Fruit fly (Drosophila melanogaster) whole organism, embryonic: ENCODE measurements around the gene Ythdc1.

Source experiments
- B-H1 ChIP-seq: fragments of 200-800 bp; sonication (Bioruptor generic); IDR thresholded peaks from 3 replicates; pipeline ENCODE4 v1.3.6; 2022; ENCODE audit warnings: missing biosample characterization, missing genetic modification characterization
- CG10147 ChIP-seq: fragments of 200-800 bp; sonication (Bioruptor generic); optimal IDR thresholded peaks from 2 replicates; lab custom pipeline; 2019; ENCODE audit warnings: missing biosample characterization, mild to moderate bottlenecking, missing genetic modification characterization, moderate library complexity
- CG10565 ChIP-seq: fragments of 200-800 bp; sonication (Bioruptor generic); optimal IDR thresholded peaks from 3 replicates; lab custom pipeline; 2016; ENCODE audit warnings: missing biosample characterization, mild to moderate bottlenecking, missing genetic modification characterization
- CG10654 ChIP-seq: fragments of 200-800 bp; sonication (Bioruptor generic); optimal IDR thresholded peaks from 2 replicates; lab custom pipeline; 2016; ENCODE audit warnings: missing biosample characterization, missing genetic modification characterization
- CG11247 ChIP-seq: fragments of 200-800 bp; sonication (Bioruptor generic); IDR thresholded peaks from 2 replicates; pipeline ENCODE4 v1.3.6; 2022; ENCODE audit warnings: missing biosample characterization, missing genetic modification characterization
- CG12071 ChIP-seq: fragments of 200-800 bp; sonication (Bioruptor generic); optimal IDR thresholded peaks from 3 replicates; lab custom pipeline; 2018; ENCODE audit warnings: missing biosample characterization, mild to moderate bottlenecking, missing genetic modification characterization
- CG12942 ChIP-seq: fragments of 200-800 bp; sonication (Bioruptor generic); optimal IDR thresholded peaks from 3 replicates; lab custom pipeline; 2016; ENCODE audit warnings: missing biosample characterization, missing genetic modification characterization
- CG13624 ChIP-seq: fragments of 200-800 bp; sonication (Bioruptor generic); optimal IDR thresholded peaks from 2 replicates; lab custom pipeline; 2016; ENCODE audit warnings: missing biosample characterization, missing genetic modification characterization
- CG15011 ChIP-seq: fragments of 200-800 bp; sonication (Bioruptor generic); optimal IDR thresholded peaks from 3 replicates; lab custom pipeline; 2018; ENCODE audit warnings: missing biosample characterization, mild to moderate bottlenecking, missing genetic modification characterization
- CG17328 ChIP-seq: fragments of 200-800 bp; sonication (Bioruptor generic); IDR thresholded peaks from 2 replicates; pipeline ENCODE4 v1.3.6; 2022; ENCODE audit warnings: missing biosample characterization, missing genetic modification characterization
- CG17568 ChIP-seq: fragments of 200-800 bp; sonication (Bioruptor generic); optimal IDR thresholded peaks from 2 replicates; lab custom pipeline; 2018; ENCODE audit warnings: missing biosample characterization, mild to moderate bottlenecking, missing genetic modification characterization, moderate library complexity
- CG18599 ChIP-seq: fragments of 200-800 bp; sonication (Bioruptor generic); optimal IDR thresholded peaks from 3 replicates; lab custom pipeline; 2017; ENCODE audit warnings: missing biosample characterization, missing genetic modification characterization, mild to moderate bottlenecking, moderate library complexity, missing genetic modification reagents
- CG18619 ChIP-seq: fragments of 200-800 bp; sonication (Bioruptor generic); optimal IDR thresholded peaks from 3 replicates; lab custom pipeline; 2017; ENCODE audit warnings: missing biosample characterization, mild to moderate bottlenecking, missing genetic modification characterization
- CG2116 ChIP-seq: fragments of 200-800 bp; sonication (Bioruptor generic); optimal IDR thresholded peaks from 3 replicates; lab custom pipeline; 2018; ENCODE audit warnings: missing biosample characterization, mild to moderate bottlenecking, missing genetic modification characterization
- CG32767 ChIP-seq: fragments of 200-800 bp; sonication (Bioruptor generic); IDR thresholded peaks from 2 replicates; pipeline ENCODE4 v1.3.6; 2022; ENCODE audit warnings: missing biosample characterization, missing genetic modification characterization
- CG34422 ChIP-seq: fragments of 200-800 bp; sonication (Bioruptor generic); IDR thresholded peaks from 3 replicates; pipeline ENCODE4 v1.3.6; 2022; ENCODE audit warnings: missing biosample characterization, missing genetic modification characterization
- CG4360 ChIP-seq: fragments of 200-800 bp; sonication (Bioruptor generic); IDR thresholded peaks from 2 replicates; pipeline ENCODE4 v1.3.6; 2022; ENCODE audit warnings: missing biosample characterization, missing genetic modification characterization
- CG4730 ChIP-seq: fragments of 200-800 bp; sonication (Bioruptor generic); IDR thresholded peaks from 2 replicates; pipeline ENCODE4 v1.3.6; 2022; ENCODE audit warnings: missing biosample characterization, missing genetic modification characterization
- CG6254 ChIP-seq: fragments of 200-800 bp; sonication (Bioruptor generic); optimal IDR thresholded peaks from 3 replicates; lab custom pipeline; 2017; ENCODE audit warnings: mild to moderate bottlenecking, missing biosample characterization, missing genetic modification reagents, missing genetic modification characterization
- CG7556 ChIP-seq: fragments of 200-800 bp; sonication (Bioruptor generic); optimal IDR thresholded peaks from 2 replicates; lab custom pipeline; 2017; ENCODE audit warnings: missing biosample characterization, mild to moderate bottlenecking, missing genetic modification characterization
- CG9609 ChIP-seq: fragments of 200-800 bp; sonication (Bioruptor generic); optimal IDR thresholded peaks from 3 replicates; lab custom pipeline; 2016; ENCODE audit warnings: missing biosample characterization, missing genetic modification characterization
- CG9932 ChIP-seq: fragments of 200-800 bp; sonication (Bioruptor generic); IDR thresholded peaks from 2 replicates; pipeline ENCODE4 v1.3.6; 2022; ENCODE audit warnings: missing biosample characterization, missing genetic modification characterization
- Dad ChIP-seq: fragments of 200-800 bp; sonication (Bioruptor generic); optimal IDR thresholded peaks from 3 replicates; lab custom pipeline; 2016; ENCODE audit warnings: missing biosample characterization, missing genetic modification characterization
- Ets65A ChIP-seq: fragments of 200-800 bp; sonication (Bioruptor generic); peaks from one replicate; lab custom pipeline; 2016; ENCODE audit warnings: missing biosample characterization, missing genetic modification characterization
- Kr ChIP-seq: fragments of 200-800 bp; sonication (Bioruptor generic); optimal IDR thresholded peaks from 2 replicates; lab custom pipeline; 2017; ENCODE audit warnings: missing biosample characterization, mild to moderate bottlenecking, missing genetic modification characterization
- Lpt ChIP-seq: fragments of >200 bp; optimal IDR thresholded peaks from 2 replicates; lab custom pipeline; 2018; ENCODE audit warnings: missing biosample characterization, missing genetic modification characterization
- MESR4 ChIP-seq: fragments of 200-800 bp; sonication (Bioruptor generic); optimal IDR thresholded peaks from 2 replicates; lab custom pipeline; 2018; ENCODE audit warnings: missing biosample characterization, mild to moderate bottlenecking, missing genetic modification characterization, moderate library complexity
- YL-1 ChIP-seq: fragments of 200-800 bp; sonication (Bioruptor generic); optimal IDR thresholded peaks from 3 replicates; lab custom pipeline; 2017; ENCODE audit warnings: missing biosample characterization, mild to moderate bottlenecking, missing genetic modification characterization
- danr ChIP-seq: fragments of 200-800 bp; sonication (Bioruptor generic); IDR thresholded peaks from 2 replicates; pipeline ENCODE4 v1.3.6; 2022; ENCODE audit warnings: missing biosample characterization, missing genetic modification characterization
- dpn ChIP-seq, 2 experiments: fragments of 200-800 bp; sonication (Bioruptor generic); optimal IDR thresholded peaks; 3 replicates each; lab custom pipeline; 2016; ENCODE audit warnings: missing biosample characterization in 2 of 2, missing genetic modification characterization in 2 of 2
- ems ChIP-seq: fragments of 200-800 bp; sonication (Bioruptor generic); optimal IDR thresholded peaks from 3 replicates; lab custom pipeline; 2016; ENCODE audit warnings: missing biosample characterization, missing genetic modification characterization
- esg ChIP-seq: fragments of 200-800 bp; sonication (Bioruptor generic); conservative IDR thresholded peaks from 2 replicates; pipeline ENCODE4 v1.3.6; 2022; ENCODE audit warnings: missing biosample characterization, missing genetic modification characterization
- fd102C ChIP-seq: fragments of 200-800 bp; sonication (Bioruptor generic); optimal IDR thresholded peaks from 2 replicates; lab custom pipeline; 2018; ENCODE audit warnings: missing biosample characterization, mild to moderate bottlenecking, missing genetic modification characterization, moderate library complexity
- fd96Cb ChIP-seq: fragments of 200-800 bp; sonication (Bioruptor generic); optimal IDR thresholded peaks from 2 replicates; lab custom pipeline; 2018; ENCODE audit warnings: missing biosample characterization, mild to moderate bottlenecking, missing genetic modification characterization, moderate library complexity
- gem ChIP-seq: fragments of 200-800 bp; sonication (Bioruptor generic); optimal IDR thresholded peaks from 2 replicates; lab custom pipeline; 2019; ENCODE audit warnings: missing biosample characterization, mild to moderate bottlenecking, missing genetic modification characterization, moderate library complexity
- gro ChIP-seq: fragments of 200-800 bp; sonication (Bioruptor generic); optimal IDR thresholded peaks from 2 replicates; lab custom pipeline; 2016; ENCODE audit warnings: missing biosample characterization, missing genetic modification characterization
- h ChIP-seq: fragments of >200 bp; optimal IDR thresholded peaks from 2 replicates; lab custom pipeline; 2017
- her ChIP-seq: fragments of 200-800 bp; sonication (Bioruptor generic); optimal IDR thresholded peaks from 2 replicates; lab custom pipeline; 2016; ENCODE audit warnings: missing biosample characterization, missing genetic modification characterization
- knrl ChIP-seq: fragments of 200-800 bp; sonication (Bioruptor generic); IDR thresholded peaks from 3 replicates; pipeline ENCODE4 v1.3.6; 2022; ENCODE audit warnings: missing biosample characterization, missing genetic modification characterization; ENCODE audit not compliant: partially characterized antibody
- lbe ChIP-seq: fragments of 200-800 bp; sonication (Bioruptor generic); optimal IDR thresholded peaks from 2 replicates; lab custom pipeline; 2016; ENCODE audit warnings: missing biosample characterization, mild to moderate bottlenecking, missing genetic modification characterization
- lmd ChIP-seq: fragments of 200-800 bp; sonication (Bioruptor generic); IDR thresholded peaks from 2 replicates; pipeline ENCODE4 v1.3.6; 2022; ENCODE audit warnings: missing biosample characterization, missing genetic modification characterization
- pzg ChIP-seq: fragments of 200-800 bp; sonication (Bioruptor generic); optimal IDR thresholded peaks from 3 replicates; lab custom pipeline; 2018; ENCODE audit warnings: missing biosample characterization, mild to moderate bottlenecking, missing genetic modification characterization, moderate library complexity
- ro ChIP-seq: fragments of 200-800 bp; sonication (Bioruptor generic); IDR thresholded peaks from 2 replicates; pipeline ENCODE4 v1.3.6; 2022; ENCODE audit warnings: missing biosample characterization, missing genetic modification characterization
- seq ChIP-seq: fragments of 200-800 bp; sonication (Bioruptor generic); IDR thresholded peaks from 2 replicates; pipeline ENCODE4 v1.3.6; 2022; ENCODE audit warnings: missing biosample characterization, missing genetic modification characterization
- shn ChIP-seq: fragments of 200-800 bp; sonication (Bioruptor generic); optimal IDR thresholded peaks from 3 replicates; lab custom pipeline; 2016; ENCODE audit warnings: missing biosample characterization, missing genetic modification characterization
- sqz ChIP-seq: fragments of 200-800 bp; sonication (Bioruptor generic); optimal IDR thresholded peaks from 3 replicates; lab custom pipeline; 2018; ENCODE audit warnings: missing biosample characterization, mild to moderate bottlenecking, missing genetic modification characterization
- tll ChIP-seq, 2 experiments: fragments of 200-800 bp in 1 of 2; fragments of >200 bp in 1 of 2; sonication (Bioruptor generic) in 1 of 2; optimal IDR thresholded peaks; 2 replicates each; lab custom pipeline; 2017 to 2019; ENCODE audit warnings: missing biosample characterization in 2 of 2, missing genetic modification characterization in 2 of 2, mild to moderate bottlenecking in 1 of 2, moderate library complexity in 1 of 2
- yki ChIP-seq: fragments of >200 bp; optimal IDR thresholded peaks from 3 replicates; lab custom pipeline; 2018
- zf30C ChIP-seq: fragments of 200-800 bp; sonication (Bioruptor generic); optimal IDR thresholded peaks from 3 replicates; lab custom pipeline; 2018; ENCODE audit warnings: missing biosample characterization, mild to moderate bottlenecking, missing genetic modification characterization

Gene Ythdc1

DNA sequence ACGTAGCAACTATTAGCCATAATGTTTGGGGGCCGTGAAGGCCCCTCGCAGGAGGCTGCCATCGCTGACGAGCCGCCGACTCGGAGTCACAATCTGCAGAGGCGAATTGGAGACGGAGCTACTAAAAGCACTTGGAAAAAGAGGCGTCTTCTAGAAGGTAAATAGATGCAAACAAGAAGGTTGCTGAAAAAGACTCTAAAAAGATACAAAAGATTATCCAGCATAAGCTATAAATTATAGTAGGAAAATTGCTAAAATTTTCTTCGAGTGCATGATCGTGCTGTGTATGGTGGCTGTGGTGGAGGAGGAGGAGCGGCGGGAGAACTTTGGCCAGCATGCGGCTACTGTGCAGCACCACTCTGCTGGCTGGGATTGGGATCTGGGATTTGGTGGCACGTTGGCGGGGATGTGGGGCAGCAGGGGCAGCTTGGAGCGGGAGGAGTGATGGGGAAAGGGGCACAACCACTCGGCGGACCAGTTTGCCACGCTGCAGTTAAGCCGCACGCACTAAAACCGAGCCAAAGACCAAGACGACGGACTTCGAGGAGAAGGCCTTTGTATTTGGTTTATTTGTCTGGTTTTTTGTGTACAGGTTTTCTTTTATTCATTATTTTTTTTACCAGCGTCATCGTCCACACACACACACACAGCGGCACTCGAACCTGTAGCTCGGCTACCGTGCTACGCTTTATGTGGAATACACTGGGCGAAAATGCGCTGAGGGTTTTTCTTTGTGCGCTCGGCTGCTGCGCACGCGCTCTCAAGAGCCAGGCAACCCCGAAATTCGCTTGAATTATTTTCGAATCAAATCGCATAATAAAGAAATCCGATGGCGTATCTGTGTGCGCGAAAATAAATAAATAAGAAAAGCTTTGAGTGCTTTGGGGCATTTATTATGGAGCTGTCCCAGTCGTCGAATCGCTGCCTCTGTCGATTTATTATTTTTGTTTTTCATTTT is 15.0 kb upstream of the Ythdc1 start (continued):
- TF ChIP-seq B-H1 (GFP tag; lab: Robert Waterston, UW), result 0 out of 3 replicates have a peak, but pooled peaks have one; percentile 11
- no peak for TF ChIP-seq CG18619 (GFP tag; lab: Kevin White, UChicago)
- TF ChIP-seq shn, result no peak
- peak; percentile 70 for TF ChIP-seq lbe
- TF ChIP-seq CG18599 (GFP tag; lab: Kevin White, UChicago), result no peak
- no peak for TF ChIP-seq CG17568 (GFP tag; lab: Kevin White, UChicago)
- TF ChIP-seq CG2116 (GFP tag; lab: Kevin White, UChicago), result no peak
- 0 out of 2 replicates have a peak, but pooled peaks have one; percentile 13 for TF ChIP-seq CG17328 (GFP tag; lab: Robert Waterston, UW)
- no peak for TF ChIP-seq fd102C
- TF ChIP-seq ems (GFP tag; lab: Kevin White, UChicago), result no peak
- no peak for TF ChIP-seq her
- TF ChIP-seq esg (GFP tag; lab: Robert Waterston, UW), result peak; percentile 9; the same call in 1 of the 2 replicates
- TF ChIP-seq sqz (GFP tag; lab: Kevin White, UChicago), result peak; percentile 80
- no peak for TF ChIP-seq danr (GFP tag; lab: Robert Waterston, UW)
- TF ChIP-seq CG4360 (GFP tag; lab: Robert Waterston, UW), result no peak
- peak; percentile 27 for TF ChIP-seq CG12071
- TF ChIP-seq CG11247 (GFP tag; lab: Robert Waterston, UW), result peak; percentile 29; the same call in 1 of the 2 replicates
- peak; percentile 38 for TF ChIP-seq Ets65A
- TF ChIP-seq Kr, result no peak
- TF ChIP-seq lmd (GFP tag; lab: Robert Waterston, UW), result peak; percentile 21
- 0 out of 3 replicates have a peak, but pooled peaks have one; percentile 23 for TF ChIP-seq CG34422
- TF ChIP-seq CG10654 (GFP tag; lab: Kevin White, UChicago), result no peak
- no peak for TF ChIP-seq CG32767
- no peak for TF ChIP-seq MESR4 (GFP tag; lab: Kevin White, UChicago)
- peak; percentile 20 for TF ChIP-seq h (lab: Kevin White, UChicago)
- TF ChIP-seq gro (GFP tag; lab: Kevin White, UChicago), result no peak
- no peak for TF ChIP-seq knrl
- no peak for TF ChIP-seq Lpt
- TF ChIP-seq gem (tag; lab: Kevin White, UChicago), result peak; percentile 6
- no peak for TF ChIP-seq CG13624
- no peak for TF ChIP-seq CG10565 (GFP tag; lab: Kevin White, UChicago)
- TF ChIP-seq CG10147 (GFP tag; lab: Kevin White, UChicago), result no peak
- TF ChIP-seq CG7556 (GFP tag; lab: Kevin White, UChicago), result no peak
- TF ChIP-seq zf30C (GFP tag; lab: Kevin White, UChicago), result peak; percentile 80
- TF ChIP-seq CG6254 (GFP tag; lab: Kevin White, UChicago), result no peak
- TF ChIP-seq dpn (GFP tag; optimal IDR thresholded peaks at IDR 0.05; lab: Kevin White, UChicago), result no peak
- peak; percentile 4 for TF ChIP-seq CG9609 (GFP tag; lab: Kevin White, UChicago)
- TF ChIP-seq CG4730 (GFP tag; lab: Robert Waterston, UW), result 0 out of 2 replicates have a peak, but pooled peaks have one; percentile 16
- no peak for TF ChIP-seq Dad (GFP tag; lab: Kevin White, UChicago)
- TF ChIP-seq seq (GFP tag; lab: Robert Waterston, UW), result no peak
- TF ChIP-seq tll (GFP tag; optimal IDR thresholded peaks at IDR 0.05; lab: Kevin White, UChicago), result no peak
- no peak for TF ChIP-seq yki (lab: Kevin White, UChicago)
- no peak for TF ChIP-seq fd96Cb
- no peak for TF ChIP-seq CG15011 (GFP tag; lab: Kevin White, UChicago)
- no peak for TF ChIP-seq CG9932 (GFP tag; lab: Robert Waterston, UW)
- TF ChIP-seq CG12942 (GFP tag; lab: Kevin White, UChicago), result no peak
- no peak for TF ChIP-seq ro (GFP tag; lab: Robert Waterston, UW)
- no peak for TF ChIP-seq YL-1 (GFP tag; lab: Kevin White, UChicago)
- TF ChIP-seq pzg, result no peak
